Fruit fly (Drosophila melanogaster): ENCODE measurements around the gene laza.

- no peak for TF ChIP-seq psq (GFP tag; optimal IDR thresholded peaks at IDR 0.05)
- no peak for TF ChIP-seq h (GFP tag; optimal IDR thresholded peaks at IDR 0.05)
These were observed 5.5 kb upstream of the laza start for dm6 chr3L:22466403-22466942.
